Fruit fly (Drosophila melanogaster) whole organism, embryonic: ENCODE results near the gene Pif1B.

ENCODE experiments used
- Abd-B ChIP-seq: fragments of 200-800 bp; sonication (Bioruptor generic); optimal IDR thresholded peaks from 2 replicates; lab custom pipeline; 2018; ENCODE audit warnings: missing biosample characterization, mild to moderate bottlenecking, missing genetic modification characterization, moderate library complexity
- CG11398 ChIP-seq: fragments of 200-800 bp; sonication (Bioruptor generic); optimal IDR thresholded peaks from 2 replicates; lab custom pipeline; 2016; ENCODE audit warnings: missing biosample characterization, missing genetic modification characterization
- CG11560 ChIP-seq: fragments of 200-800 bp; sonication (Bioruptor generic); IDR thresholded peaks from 3 replicates; pipeline ENCODE4 v1.3.6; 2022; ENCODE audit warnings: missing biosample characterization, missing genetic modification characterization
- CG12071 ChIP-seq: fragments of 200-800 bp; sonication (Bioruptor generic); optimal IDR thresholded peaks from 3 replicates; lab custom pipeline; 2018; ENCODE audit warnings: missing biosample characterization, mild to moderate bottlenecking, missing genetic modification characterization
- CG12104 ChIP-seq: fragments of 200-800 bp; sonication (Bioruptor generic); optimal IDR thresholded peaks from 3 replicates; lab custom pipeline; 2016; ENCODE audit warnings: missing biosample characterization, missing genetic modification characterization
- CG12659 ChIP-seq: fragments of 200-800 bp; sonication (Bioruptor generic); optimal IDR thresholded peaks from 3 replicates; lab custom pipeline; 2017; ENCODE audit warnings: mild to moderate bottlenecking, missing biosample characterization, missing genetic modification reagents, missing genetic modification characterization
- CG13123 ChIP-seq: fragments of 200-800 bp; sonication (Bioruptor generic); optimal IDR thresholded peaks from 2 replicates; lab custom pipeline; 2016; ENCODE audit warnings: missing biosample characterization, missing genetic modification characterization
- CG14710 ChIP-seq: fragments of 200-800 bp; sonication (Bioruptor generic); optimal IDR thresholded peaks from 3 replicates; lab custom pipeline; 2019; ENCODE audit warnings: missing biosample characterization, mild to moderate bottlenecking, missing genetic modification characterization, moderate library complexity
- CG18262 ChIP-seq: fragments of 200-800 bp; optimal IDR thresholded peaks from 3 replicates; lab custom pipeline; 2019; ENCODE audit warnings: missing biosample characterization, mild to moderate bottlenecking, missing genetic modification characterization, moderate library complexity
- CG2116 ChIP-seq: fragments of 200-800 bp; sonication (Bioruptor generic); optimal IDR thresholded peaks from 3 replicates; lab custom pipeline; 2018; ENCODE audit warnings: missing biosample characterization, mild to moderate bottlenecking, missing genetic modification characterization
- CG4617 ChIP-seq: fragments of 200-800 bp; sonication (Bioruptor generic); optimal IDR thresholded peaks from 3 replicates; lab custom pipeline; 2016; ENCODE audit warnings: missing biosample characterization, missing genetic modification characterization, borderline replicate concordance
- CG6765 ChIP-seq: fragments of 200-800 bp; sonication (Bioruptor generic); optimal IDR thresholded peaks from 3 replicates; lab custom pipeline; 2017; ENCODE audit warnings: missing biosample characterization, mild to moderate bottlenecking, missing genetic modification characterization
- CG7271 ChIP-seq: fragments of 200-800 bp; sonication (Bioruptor generic); optimal IDR thresholded peaks from 2 replicates; lab custom pipeline; 2018; ENCODE audit warnings: missing biosample characterization, mild to moderate bottlenecking, missing genetic modification characterization, moderate library complexity
- CG8924 ChIP-seq: fragments of 200-800 bp; optimal IDR thresholded peaks from 3 replicates; lab custom pipeline; 2019; ENCODE audit warnings: missing biosample characterization, mild to moderate bottlenecking, missing genetic modification characterization, moderate library complexity
- CHES-1-like ChIP-seq: fragments of 200-800 bp; sonication (Bioruptor generic); optimal IDR thresholded peaks from 2 replicates; lab custom pipeline; 2016; ENCODE audit warnings: missing biosample characterization, missing genetic modification characterization
- Dfd ChIP-seq, 2 experiments: fragments of >200 bp; optimal IDR thresholded peaks; 2 replicates each; lab custom pipeline; 2017; ENCODE audit warnings: missing biosample characterization in 2 of 2, missing genetic modification characterization in 2 of 2
- Dp ChIP-seq: fragments of 200-800 bp; sonication (Bioruptor generic); optimal IDR thresholded peaks from 2 replicates; lab custom pipeline; 2018; ENCODE audit warnings: missing biosample characterization, mild to moderate bottlenecking, missing genetic modification characterization, moderate library complexity
- E2f2 ChIP-seq: fragments of 200-800 bp; sonication (Bioruptor generic); IDR thresholded peaks from 2 replicates; pipeline ENCODE4 v1.3.6; 2022; ENCODE audit warnings: missing biosample characterization, missing genetic modification characterization
- Fer2 ChIP-seq: fragments of 200-800 bp; sonication (Bioruptor generic); optimal IDR thresholded peaks from 2 replicates; lab custom pipeline; 2018; ENCODE audit warnings: missing biosample characterization, mild to moderate bottlenecking, missing genetic modification characterization, moderate library complexity
- HHEX ChIP-seq: fragments of 200-800 bp; sonication (Bioruptor generic); optimal IDR thresholded peaks from 3 replicates; lab custom pipeline; 2017; ENCODE audit warnings: missing biosample characterization, mild to moderate bottlenecking, missing genetic modification characterization, missing genetic modification reagents
- HLH4C ChIP-seq: fragments of 200-800 bp; sonication (Bioruptor generic); IDR thresholded peaks from 3 replicates; pipeline ENCODE4 v1.3.6; 2022; ENCODE audit warnings: missing biosample characterization, missing genetic modification characterization; ENCODE audit not compliant: partially characterized antibody
- HmgZ ChIP-seq: fragments of 200-800 bp; sonication (Bioruptor generic); optimal IDR thresholded peaks from 2 replicates; lab custom pipeline; 2018; ENCODE audit warnings: missing biosample characterization, mild to moderate bottlenecking, missing genetic modification characterization
- Hmr ChIP-seq: fragments of 200-800 bp; sonication (Bioruptor generic); optimal IDR thresholded peaks from 3 replicates; lab custom pipeline; 2017; ENCODE audit warnings: mild to moderate bottlenecking, missing biosample characterization, missing genetic modification reagents, missing genetic modification characterization
- Hr51 ChIP-seq, 2 experiments: fragments of 200-800 bp; sonication (Bioruptor generic); optimal IDR thresholded peaks; 2 replicates in 1 of 2; 3 replicates in 1 of 2; lab custom pipeline; 2016 to 2018; ENCODE audit warnings: missing biosample characterization in 2 of 2, missing genetic modification characterization in 2 of 2, mild to moderate bottlenecking in 1 of 2, moderate library complexity in 1 of 2
- Hr78 ChIP-seq, 2 experiments: fragments of 200-800 bp in 1 of 2; fragments of >200 bp in 1 of 2; sonication (Bioruptor generic) in 1 of 2; optimal IDR thresholded peaks; 2 replicates each; lab custom pipeline; 2017 to 2019; ENCODE audit warnings: missing biosample characterization in 2 of 2, missing genetic modification characterization in 2 of 2, mild to moderate bottlenecking in 1 of 2, moderate library complexity in 1 of 2
- Lhr ChIP-seq: fragments of 200-800 bp; sonication (Bioruptor generic); optimal IDR thresholded peaks from 3 replicates; lab custom pipeline; 2017; ENCODE audit warnings: mild to moderate bottlenecking, missing biosample characterization, missing genetic modification reagents, missing genetic modification characterization
- NC2β ChIP-seq: fragments of 200-800 bp; sonication (Bioruptor generic); optimal IDR thresholded peaks from 2 replicates; lab custom pipeline; 2016; ENCODE audit warnings: missing biosample characterization, missing genetic modification characterization
- NfI ChIP-seq: fragments of 200-800 bp; sonication (Bioruptor generic); optimal IDR thresholded peaks from 3 replicates; lab custom pipeline; 2018; ENCODE audit warnings: missing biosample characterization, mild to moderate bottlenecking, missing genetic modification characterization, moderate library complexity
- Pdp1 ChIP-seq, 2 experiments: fragments of 200-800 bp; sonication (Bioruptor generic); optimal IDR thresholded peaks; 3 replicates each; lab custom pipeline; 2016; ENCODE audit warnings: missing biosample characterization in 2 of 2, missing genetic modification characterization in 2 of 2, mild to moderate bottlenecking in 1 of 2, moderate library complexity in 1 of 2
- ato ChIP-seq: fragments of 200-800 bp; sonication (Bioruptor generic); IDR thresholded peaks from 2 replicates; pipeline ENCODE4 v1.3.6; 2022; ENCODE audit warnings: missing biosample characterization, missing genetic modification characterization; ENCODE audit not compliant: partially characterized antibody
- bowl ChIP-seq: fragments of 200-800 bp; sonication (Bioruptor generic); IDR thresholded peaks from 2 replicates; pipeline ENCODE4 v1.3.6; 2022; ENCODE audit warnings: missing biosample characterization, missing genetic modification characterization
- bsh ChIP-seq, 2 experiments: fragments of 200-800 bp; sonication (Bioruptor generic); optimal IDR thresholded peaks; 2 replicates each; lab custom pipeline; 2017 to 2018; ENCODE audit warnings: mild to moderate bottlenecking in 2 of 2, missing biosample characterization in 2 of 2, missing genetic modification characterization in 2 of 2, moderate library complexity in 1 of 2
- cato ChIP-seq: fragments of 200-800 bp; sonication (Bioruptor generic); optimal IDR thresholded peaks from 2 replicates; lab custom pipeline; 2016; ENCODE audit warnings: missing biosample characterization, missing genetic modification characterization, borderline replicate concordance
- chinmo ChIP-seq: fragments of 200-800 bp; sonication (Bioruptor generic); IDR thresholded peaks from 4 replicates; pipeline ENCODE4 v1.3.6; 2022; ENCODE audit warnings: missing biosample characterization, missing genetic modification characterization; ENCODE audit not compliant: partially characterized antibody
- chm ChIP-seq: fragments of 200-800 bp; sonication (Bioruptor generic); IDR thresholded peaks from 2 replicates; pipeline ENCODE4 v1.3.6; 2022; ENCODE audit warnings: missing biosample characterization, missing genetic modification characterization
- corto ChIP-seq: fragments of 200-800 bp; sonication (Bioruptor generic); optimal IDR thresholded peaks from 2 replicates; lab custom pipeline; 2016; ENCODE audit warnings: missing biosample characterization, mild to moderate bottlenecking, missing genetic modification characterization, moderate library complexity
- dan ChIP-seq: fragments of 200-800 bp; sonication (Bioruptor generic); IDR thresholded peaks from 2 replicates; pipeline ENCODE4 v1.3.6; 2022; ENCODE audit warnings: missing biosample characterization, missing genetic modification characterization
- danr ChIP-seq: fragments of 200-800 bp; sonication (Bioruptor generic); IDR thresholded peaks from 2 replicates; pipeline ENCODE4 v1.3.6; 2022; ENCODE audit warnings: missing biosample characterization, missing genetic modification characterization
- dmrt11E ChIP-seq: fragments of 200-800 bp; sonication (Bioruptor generic); optimal IDR thresholded peaks from 3 replicates; lab custom pipeline; 2018; ENCODE audit warnings: missing biosample characterization, mild to moderate bottlenecking, missing genetic modification characterization, moderate library complexity
- ems ChIP-seq: fragments of 200-800 bp; sonication (Bioruptor generic); optimal IDR thresholded peaks from 3 replicates; lab custom pipeline; 2016; ENCODE audit warnings: missing biosample characterization, missing genetic modification characterization
- pb ChIP-seq: fragments of 200-800 bp; sonication (Bioruptor generic); optimal IDR thresholded peaks from 3 replicates; lab custom pipeline; 2016; ENCODE audit warnings: missing biosample characterization, missing genetic modification characterization
- pros ChIP-seq: fragments of 200-800 bp; sonication (Bioruptor generic); optimal IDR thresholded peaks from 3 replicates; lab custom pipeline; 2019; ENCODE audit warnings: missing biosample characterization, mild to moderate bottlenecking, missing genetic modification characterization, moderate library complexity
- run ChIP-seq: fragments of 200-800 bp; sonication (Bioruptor generic); optimal IDR thresholded peaks from 3 replicates; lab custom pipeline; 2018; ENCODE audit warnings: missing biosample characterization, mild to moderate bottlenecking, missing genetic modification characterization
- seq ChIP-seq: fragments of 200-800 bp; sonication (Bioruptor generic); IDR thresholded peaks from 2 replicates; pipeline ENCODE4 v1.3.6; 2022; ENCODE audit warnings: missing biosample characterization, missing genetic modification characterization
- tx ChIP-seq: fragments of 200-800 bp; sonication (Bioruptor generic); optimal IDR thresholded peaks from 2 replicates; lab custom pipeline; 2016; ENCODE audit warnings: missing biosample characterization, missing genetic modification characterization
- z ChIP-seq: fragments of 200-800 bp; sonication (Bioruptor generic); IDR thresholded peaks from 3 replicates; pipeline ENCODE4 v1.3.6; 2022; ENCODE audit warnings: missing biosample characterization, missing genetic modification characterization
- zfh2 ChIP-seq: fragments of 200-800 bp; sonication (Bioruptor generic); optimal IDR thresholded peaks from 2 replicates; lab custom pipeline; 2016; ENCODE audit warnings: missing biosample characterization, missing genetic modification characterization

Pif1B gene

dm6 chr3R:8747134-8747870, 53.7 kb downstream of the Pif1B start, which contains the start of the genes CG9801 and Nasp (continued):
- no peak for TF ChIP-seq CG12104 (GFP tag; lab: Kevin White, UChicago)
- TF ChIP-seq CG7271: no peak
- TF ChIP-seq corto: no peak
- TF ChIP-seq ems (GFP tag; lab: Kevin White, UChicago): peak; percentile 13
- TF ChIP-seq Pdp1 (GFP tag; optimal IDR thresholded peaks at IDR 0.05; lab: Kevin White, UChicago): peak in 1 of 2 experiments; percentile 29
- peak; percentile 37 for TF ChIP-seq CG8924 (tag; lab: Kevin White, UChicago)
- peak; percentile 74; the same call in 1 of the 2 replicates for TF ChIP-seq chm (GFP tag; lab: Robert Waterston, UW)
- TF ChIP-seq CG4617 (GFP tag; lab: Kevin White, UChicago): peak; percentile 47
- TF ChIP-seq Hmr (GFP tag; lab: Kevin White, UChicago): peak; percentile 68
- TF ChIP-seq pb: peak; percentile 39
- TF ChIP-seq NfI (GFP tag; lab: Kevin White, UChicago): peak; percentile 39
- TF ChIP-seq seq (GFP tag; lab: Robert Waterston, UW): no peak
- peak; percentile 78 for TF ChIP-seq HLH4C (GFP tag; lab: Robert Waterston, UW)
- TF ChIP-seq bowl (GFP tag; lab: Robert Waterston, UW): no peak
- peak; percentile 82; the same call in 2 of the 4 replicates for TF ChIP-seq chinmo (GFP tag; lab: Robert Waterston, UW)
- TF ChIP-seq CG2116 (GFP tag; lab: Kevin White, UChicago): peak; percentile 83
- peak; percentile 51 for TF ChIP-seq CG12071 (GFP tag; lab: Kevin White, UChicago)
- no peak for TF ChIP-seq CG18262
- TF ChIP-seq dmrt11E (tag; lab: Kevin White, UChicago): peak; percentile 11
- peak; percentile 62 for TF ChIP-seq CHES-1-like (GFP tag; lab: Kevin White, UChicago)
- TF ChIP-seq danr: no peak
- TF ChIP-seq CG13123: no peak
- peak; percentile 2 for TF ChIP-seq pros (GFP tag; lab: Kevin White, UChicago)
- TF ChIP-seq cato (GFP tag; lab: Kevin White, UChicago): no peak
- TF ChIP-seq dan (GFP tag; lab: Robert Waterston, UW): no peak
- TF ChIP-seq Hr78 (GFP tag; optimal IDR thresholded peaks at IDR 0.05; lab: Kevin White, UChicago): no peak
- TF ChIP-seq NC2β (GFP tag; lab: Kevin White, UChicago): peak; percentile 62
- TF ChIP-seq HHEX (GFP tag; lab: Kevin White, UChicago): no peak
- TF ChIP-seq z (GFP tag; lab: Robert Waterston, UW): no peak
- peak; percentile 36 for TF ChIP-seq Abd-B (GFP tag; lab: Kevin White, UChicago)
- peak; percentile 63; the same call in 1 of the 2 replicates for TF ChIP-seq ato (GFP tag; lab: Robert Waterston, UW)
- peak; percentile 67 for TF ChIP-seq CG14710 (tag; lab: Kevin White, UChicago)
- TF ChIP-seq tx: peak; percentile 15
- TF ChIP-seq bsh (GFP tag; optimal IDR thresholded peaks at IDR 0.05; lab: Kevin White, UChicago): peak in 1 of 2 experiments; percentile 19
- no peak for TF ChIP-seq Fer2 (tag; lab: Kevin White, UChicago)
- peak in 1 of 2 experiments; percentile 18 for TF ChIP-seq Hr51 (GFP tag; optimal IDR thresholded peaks at IDR 0.05; lab: Kevin White, UChicago)
- TF ChIP-seq CG11398: peak; percentile 20
- peak; percentile 76 for TF ChIP-seq HmgZ
- no peak for TF ChIP-seq Dfd (GFP tag; optimal IDR thresholded peaks at IDR 0.05; lab: Kevin White, UChicago)
- TF ChIP-seq CG11560 (tag; lab: Robert Waterston, UW): peak; percentile 65; the same call in 2 of the 3 replicates
- peak; percentile 41 for TF ChIP-seq run (tag; lab: Kevin White, UChicago)
- peak; percentile 88 for TF ChIP-seq E2f2 (GFP tag; lab: Robert Waterston, UW)
- TF ChIP-seq Lhr (GFP tag; lab: Kevin White, UChicago): peak; percentile 88
- peak; percentile 28 for TF ChIP-seq zfh2 (GFP tag; lab: Kevin White, UChicago)
- peak; percentile 82 for TF ChIP-seq Dp (GFP tag; lab: Kevin White, UChicago)
- peak; percentile 86 for TF ChIP-seq CG12659 (GFP tag; lab: Kevin White, UChicago)
- peak; percentile 7 for TF ChIP-seq CG6765 (GFP tag; lab: Kevin White, UChicago)
